Fruit fly (Drosophila melanogaster) whole organism, adult: Measurements from ENCODE around the gene CG15199.

ENCODE experiments used
- CG11617 ChIP-seq: fragments of 200-800 bp; sonication (Bioruptor generic); optimal IDR thresholded peaks from 2 replicates; lab custom pipeline; 2017; ENCODE audit warnings: mild to moderate bottlenecking, missing biosample characterization, missing genetic modification reagents, missing genetic modification characterization
- CG12768 ChIP-seq: fragments of 200-800 bp; sonication (Bioruptor generic); optimal IDR thresholded peaks from 2 replicates; lab custom pipeline; 2017; ENCODE audit warnings: missing biosample characterization, missing genetic modification characterization, mild to moderate bottlenecking, moderate library complexity, missing genetic modification reagents
- CG33017 ChIP-seq: fragments of 200-800 bp; sonication (Bioruptor generic); optimal IDR thresholded peaks from 2 replicates; lab custom pipeline; 2018; ENCODE audit warnings: missing biosample characterization, mild to moderate bottlenecking, missing genetic modification characterization, moderate library complexity
- CG7101 ChIP-seq: fragments of 200-800 bp; sonication (Bioruptor generic); optimal IDR thresholded peaks from 2 replicates; lab custom pipeline; 2018; ENCODE audit warnings: missing biosample characterization, mild to moderate bottlenecking, missing genetic modification characterization, moderate library complexity
- Clk ChIP-seq: fragments of 200-800 bp; sonication (Bioruptor generic); optimal IDR thresholded peaks from 2 replicates; lab custom pipeline; 2017; ENCODE audit warnings: missing biosample characterization, missing genetic modification characterization
- Hr96 ChIP-seq: fragments of 200-800 bp; sonication (Bioruptor generic); optimal IDR thresholded peaks from 2 replicates; lab custom pipeline; 2016; ENCODE audit warnings: missing biosample characterization, missing genetic modification characterization
- Mnt ChIP-seq: fragments of 200-800 bp; sonication (Bioruptor generic); optimal IDR thresholded peaks from 2 replicates; lab custom pipeline; 2016; ENCODE audit warnings: missing biosample characterization, mild to moderate bottlenecking, missing genetic modification characterization
- bab1 ChIP-seq: fragments of 200-800 bp; sonication (Bioruptor generic); optimal IDR thresholded peaks from 3 replicates; lab custom pipeline; 2019; ENCODE audit warnings: missing biosample characterization, mild to moderate bottlenecking, missing genetic modification characterization, moderate library complexity

dm6 chrX:11170578-11170977, 28.9 kb upstream of the CG15199 start, which contains the start of gene CG1394:
- no peak for TF ChIP-seq Mnt (GFP tag; lab: Kevin White, UChicago)
- no peak for TF ChIP-seq CG12768
- TF ChIP-seq CG7101 (tag; lab: Kevin White, UChicago), result no peak
- no peak for TF ChIP-seq Clk (GFP tag; lab: Kevin White, UChicago)
- TF ChIP-seq CG11617, result no peak
- TF ChIP-seq bab1 (GFP tag; lab: Kevin White, UChicago), result no peak
- no peak for TF ChIP-seq CG33017 (tag; lab: Kevin White, UChicago)
- no peak for TF ChIP-seq Hr96
